Fruit fly (Drosophila melanogaster) whole organism, embryonic: ENCODE data around the gene CG44142.

Experiments
- cwo ChIP-seq: fragments of 200-800 bp; sonication (Bioruptor generic); optimal IDR thresholded peaks from 3 replicates; lab custom pipeline; 2017; ENCODE audit warnings: missing biosample characterization, missing genetic modification characterization, mild to moderate bottlenecking, moderate library complexity, missing genetic modification reagents

Gene CG44142

dm6 chr3R:13264061-13264661 lies 48.8 kb downstream of the CG44142 start, which contains the start of gene Ravus (continued):
- TF ChIP-seq cwo (GFP tag; lab: Kevin White, UChicago) = no peak
